Worm (Caenorhabditis elegans) whole organism, young adult: ENCODE results near the gene col-171.

Experiments
- ama-1 ChIP-seq, 3 experiments: fragments of 150-350 bp in 1 of 3; sonication (generic microtip) in 2 of 3; optimal IDR thresholded peaks; 2 replicates each; lab custom pipeline; 2014 to 2018; ENCODE audit warnings: missing biosample characterization in 2 of 3, missing genetic modification characterization in 2 of 3, missing genetic modification reagents in 2 of 3
- dpl-1 ChIP-seq: fragments of 150-350 bp; optimal IDR thresholded peaks from 2 replicates; lab custom pipeline; 2014; ENCODE audit warnings: missing biosample characterization, missing genetic modification reagents, missing genetic modification characterization
- him-1 ChIP-seq: sonication (generic microtip); optimal IDR thresholded peaks from 2 replicates; lab custom pipeline; 2016; ENCODE audit warnings: missing genotype, missing genetic modification reagents, missing genetic modification characterization, missing compliant biosample characterization

ce11 chrX:6347013-6347412, 12.9 kb downstream of the col-171 start, which contains the start of gene C03B1.9:
- TF ChIP-seq him-1 (tag; lab: Kevin White, UChicago) = no peak
- TF ChIP-seq ama-1 (optimal IDR thresholded peaks at IDR 0.05; lab: Kevin White, UChicago) = no peak
- no peak for TF ChIP-seq ama-1 (GFP tag; optimal IDR thresholded peaks at IDR 0.05; lab: Kevin White, UChicago)
- no peak for TF ChIP-seq dpl-1 (GFP tag; lab: Kevin White, UChicago)
